Fruit fly (Drosophila melanogaster): ENCODE data around the gene Nf-YC.

Gene Nf-YC

dm6 chrX:6853384-6853783, 32.7 kb upstream of the Nf-YC start:
- TF ChIP-seq dl (GFP tag; optimal IDR thresholded peaks at IDR 0.05; ENCODE audit: insufficient read depth in 1 of 2, partially characterized antibody in 2 of 2) (no peak), psq (GFP tag; optimal IDR thresholded peaks at IDR 0.05) (peak; percentile 77), N (GFP tag; optimal IDR thresholded peaks at IDR 0.05) (no peak), pan (optimal IDR thresholded peaks at IDR 0.05) (no peak), dsf (GFP tag; optimal IDR thresholded peaks at IDR 0.05; ENCODE audit: borderline replicate concordance) (no peak), Sp1 (GFP tag; optimal IDR thresholded peaks at IDR 0.05) (peak; percentile 45), Vsx2 (GFP tag; optimal IDR thresholded peaks at IDR 0.05; ENCODE audit: partially characterized antibody) (no peak), usp (GFP tag; optimal IDR thresholded peaks at IDR 0.05) (no peak), Dfd (GFP tag; optimal IDR thresholded peaks at IDR 0.05) (no peak), Hr83 (GFP tag; optimal IDR thresholded peaks at IDR 0.05; ENCODE audit: poor library complexity, severe bottlenecking) (no peak), Jra (GFP tag; optimal IDR thresholded peaks at IDR 0.05) (no peak), Mio (GFP tag; optimal IDR thresholded peaks at IDR 0.05) (no peak), HLH106 (tag; optimal IDR thresholded peaks at IDR 0.05) (no peak), brk (GFP tag; optimal IDR thresholded peaks at IDR 0.05) (no peak), CG32264 (GFP tag; optimal IDR thresholded peaks at IDR 0.05) (no peak), Dif (GFP tag; optimal IDR thresholded peaks at IDR 0.05; ENCODE audit: partially characterized antibody) (peak; percentile 31), Rel (GFP tag; optimal IDR thresholded peaks at IDR 0.05) (no peak), Rel (tag; optimal IDR thresholded peaks at IDR 0.05) (peak; percentile 67)

- TF ChIP-seq dmrt93B (GFP tag; optimal IDR thresholded peaks at IDR 0.05) (peak; percentile 91), Myc (optimal IDR thresholded peaks at IDR 0.05) (peak; percentile 19), Hr78 (GFP tag; optimal IDR thresholded peaks at IDR 0.05) (peak; percentile 85), Rel (GFP tag; optimal IDR thresholded peaks at IDR 0.05) (no peak), Rel (tag; optimal IDR thresholded peaks at IDR 0.05) (peak; percentile 82), Abd-B (GFP tag; optimal IDR thresholded peaks at IDR 0.05) (peak; percentile 30), br (GFP tag; optimal IDR thresholded peaks at IDR 0.05) (peak; percentile 88), Sp1 (GFP tag; optimal IDR thresholded peaks at IDR 0.05) (peak; percentile 90), sage (GFP tag; optimal IDR thresholded peaks at IDR 0.05) (peak; percentile 71), dsf (GFP tag; optimal IDR thresholded peaks at IDR 0.05; ENCODE audit: borderline replicate concordance) (no peak), Mio (GFP tag; optimal IDR thresholded peaks at IDR 0.05) (peak; percentile 39), pan (optimal IDR thresholded peaks at IDR 0.05) (no peak), dl (GFP tag; optimal IDR thresholded peaks at IDR 0.05; ENCODE audit: insufficient read depth in 1 of 2, partially characterized antibody in 2 of 2) (no peak), fru (GFP tag; optimal IDR thresholded peaks at IDR 0.05) (peak; percentile 93), Dfd (GFP tag; optimal IDR thresholded peaks at IDR 0.05) (no peak), CrebA (GFP tag; optimal IDR thresholded peaks at IDR 0.05; ENCODE audit: borderline replicate concordance) (no peak), jim (GFP tag; optimal IDR thresholded peaks at IDR 0.05) (no peak), HLH106 (tag; optimal IDR thresholded peaks at IDR 0.05) (peak; percentile 96), woc (GFP tag; optimal IDR thresholded peaks at IDR 0.05) (peak; percentile 81), h (GFP tag; optimal IDR thresholded peaks at IDR 0.05) (peak; percentile 93), tai (GFP tag; optimal IDR thresholded peaks at IDR 0.05) (no peak), OdsH (GFP tag; optimal IDR thresholded peaks at IDR 0.05) (peak; percentile 80), rgr (GFP tag; optimal IDR thresholded peaks at IDR 0.05) (peak; percentile 91), Jra (GFP tag; optimal IDR thresholded peaks at IDR 0.05) (peak; percentile 15), lola (GFP tag; optimal IDR thresholded peaks at IDR 0.05) (peak; percentile 24), N (GFP tag; optimal IDR thresholded peaks at IDR 0.05) (peak; percentile 100), usp (GFP tag; optimal IDR thresholded peaks at IDR 0.05) (no peak), Vsx2 (GFP tag; optimal IDR thresholded peaks at IDR 0.05; ENCODE audit: partially characterized antibody) (no peak), ey (GFP tag; optimal IDR thresholded peaks at IDR 0.05) (peak; percentile 91), CG9705 (GFP tag; optimal IDR thresholded peaks at IDR 0.05) (peak; percentile 92), CG32264 (GFP tag; optimal IDR thresholded peaks at IDR 0.05) (peak; percentile 79), GATAd (GFP tag; optimal IDR thresholded peaks at IDR 0.05) (no peak), Dif (GFP tag; optimal IDR thresholded peaks at IDR 0.05; ENCODE audit: partially characterized antibody) (no peak), Hnf4 (GFP tag; optimal IDR thresholded peaks at IDR 0.05) (peak; percentile 88), Hr83 (GFP tag; optimal IDR thresholded peaks at IDR 0.05; ENCODE audit: poor library complexity, severe bottlenecking) (no peak), psq (GFP tag; optimal IDR thresholded peaks at IDR 0.05) (peak; percentile 76), brk (GFP tag; optimal IDR thresholded peaks at IDR 0.05) (no peak), sv (GFP tag; optimal IDR thresholded peaks at IDR 0.05) (peak; percentile 86), foxo (GFP tag; optimal IDR thresholded peaks at IDR 0.05) (peak; percentile 65 to 95)
These were observed 31.9 kb upstream of the Nf-YC start for dm6 chrX:6852574-6852973.

Measured in whole organism, wandering third instar larva.